Fruit fly (Drosophila melanogaster): ENCODE measurements around the gene GluRIIC.

DNA sequence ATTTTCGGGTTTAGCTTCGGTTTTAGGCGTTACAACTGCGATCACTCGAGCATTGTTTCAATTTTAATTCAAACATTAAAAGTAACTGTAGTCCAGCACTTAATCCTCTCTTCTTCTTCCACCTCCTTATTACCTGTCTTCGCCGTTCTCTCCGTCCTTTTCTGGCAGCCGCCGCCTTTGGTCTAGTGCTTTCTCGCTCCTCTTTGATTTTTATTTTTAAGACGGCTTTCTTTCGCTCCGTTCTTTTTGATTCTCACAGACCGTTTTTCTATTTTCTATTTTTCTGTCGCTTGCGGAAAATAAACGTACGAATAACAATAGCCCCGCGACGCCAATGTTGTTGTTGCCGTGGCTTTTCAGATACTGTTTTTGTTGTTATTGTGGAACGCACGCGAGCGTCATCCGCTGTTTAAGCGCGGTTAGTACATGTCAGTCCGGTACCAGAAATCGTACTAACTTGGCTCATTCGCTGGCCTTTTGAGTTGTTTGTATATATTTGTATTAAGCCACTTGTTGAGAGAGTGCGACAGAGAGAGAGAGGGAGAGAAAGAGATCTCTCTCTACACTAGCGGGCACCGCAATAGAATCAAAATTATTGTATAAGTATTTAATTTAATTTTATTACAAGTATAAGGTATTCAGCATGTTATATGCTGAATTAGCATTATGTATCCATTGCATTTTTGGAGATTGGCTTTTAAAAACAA lies 45.8 kb upstream of the GluRIIC start, which contains the start of gene aru:
- TF ChIP-seq toe (GFP tag; optimal IDR thresholded peaks at IDR 0.05) (no peak), kay (GFP tag; ENCODE audit: borderline replicate concordance) (no peak), tj (GFP tag; optimal IDR thresholded peaks at IDR 0.05) (peak; percentile 10), CG14711 (tag; optimal IDR thresholded peaks at IDR 0.05) (peak; percentile 15), CG11617 (GFP tag; optimal IDR thresholded peaks at IDR 0.05) (no peak), cic (GFP tag; optimal IDR thresholded peaks at IDR 0.05) (no peak), CG33017 (tag; optimal IDR thresholded peaks at IDR 0.05) (no peak), Mnt (GFP tag; optimal IDR thresholded peaks at IDR 0.05) (peak; percentile 50), cnc (optimal IDR thresholded peaks at IDR 0.05) (no peak), CG12768 (GFP tag; optimal IDR thresholded peaks at IDR 0.05) (no peak), Clk (GFP tag; optimal IDR thresholded peaks at IDR 0.05) (no peak), CG5204 (GFP tag; optimal IDR thresholded peaks at IDR 0.05) (no peak)

Data from whole organism, adult.